Comparison of ENCODE assay signal across 4 worm cellular contexts in the genomic region with DNA sequence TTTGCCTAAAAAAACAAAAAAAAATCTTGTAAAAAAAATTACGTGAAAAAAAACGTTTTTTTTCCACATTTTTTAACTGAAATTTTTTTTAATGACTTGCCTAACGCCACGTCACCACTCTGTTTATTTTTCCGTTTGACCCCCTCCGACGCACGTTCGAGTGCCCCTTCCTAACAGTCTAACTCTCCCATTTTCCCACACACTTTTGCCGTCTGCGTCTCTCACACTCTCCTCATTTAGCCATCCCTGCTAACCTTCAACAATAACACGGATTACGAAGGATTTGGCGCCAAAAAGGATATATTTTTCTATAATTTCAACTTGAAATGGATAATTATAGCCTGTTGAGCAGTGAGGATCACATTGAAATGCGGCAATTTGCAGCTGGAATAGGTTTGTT.
TF ChIP-seq lines count a peak whose summit lies in the region.

No protein-coding gene starts in this region.

TF ChIP-seq in whole organism, L1 larva, 84 proteins besides CTCF, POLR2A, EP300 and RAD21 (continued from another document):
- TF ChIP-seq blmp-1 (tag; optimal IDR thresholded peaks at IDR 0.05; lab: Kevin White, UChicago): peak; percentile 14
- peak; percentile 26 for TF ChIP-seq swsn-7 (tag; optimal IDR thresholded peaks at IDR 0.05; lab: Kevin White, UChicago)
- TF ChIP-seq tbx-2 (tag; optimal IDR thresholded peaks at IDR 0.05; lab: Kevin White, UChicago): peak; percentile 7
- TF ChIP-seq xbp-1 (tag; optimal IDR thresholded peaks at IDR 0.05; lab: Kevin White, UChicago): peak; percentile 81

TF ChIP-seq in whole organism, L3 larva, 47 proteins besides CTCF, POLR2A, EP300 and RAD21 (continued from another document):
- TF ChIP-seq ztf-11 (tag; optimal IDR thresholded peaks at IDR 0.05; lab: Kevin White, UChicago) (no peak), nfya-1 (tag; optimal IDR thresholded peaks at IDR 0.05; lab: Kevin White, UChicago; ENCODE audit: insufficient read depth) (peak; percentile 26), fkh-2 (tag; optimal IDR thresholded peaks at IDR 0.05; lab: Kevin White, UChicago) (no peak), lsy-12 (tag; optimal IDR thresholded peaks at IDR 0.05; lab: Kevin White, UChicago) (no peak), nhr-28 (tag; optimal IDR thresholded peaks at IDR 0.05; lab: Kevin White, UChicago) (no peak), R02D3.7 (tag; optimal IDR thresholded peaks at IDR 0.05; lab: Kevin White, UChicago) (no peak), nhr-23 (tag; optimal IDR thresholded peaks at IDR 0.05; lab: Kevin White, UChicago) (peak; percentile 19), nhr-12 (tag; optimal IDR thresholded peaks at IDR 0.05; lab: Kevin White, UChicago) (no peak), snpc-4 (tag; optimal IDR thresholded peaks at IDR 0.05; lab: Kevin White, UChicago) (no peak), nhr-76 (tag; optimal IDR thresholded peaks at IDR 0.05; lab: Kevin White, UChicago) (no peak), hmg-11 (tag; optimal IDR thresholded peaks at IDR 0.05; lab: Kevin White, UChicago) (peak; percentile 47), ztf-4 (tag; optimal IDR thresholded peaks at IDR 0.05; lab: Kevin White, UChicago) (no peak), nhr-43 (tag; optimal IDR thresholded peaks at IDR 0.05; lab: Kevin White, UChicago; ENCODE audit: poor library complexity, severe bottlenecking) (no peak), nhr-67 (tag; optimal IDR thresholded peaks at IDR 0.05; lab: Kevin White, UChicago) (no peak), daf-12 (tag; optimal IDR thresholded peaks at IDR 0.05; lab: Kevin White, UChicago) (no peak), elt-3 (tag; optimal IDR thresholded peaks at IDR 0.05; lab: Kevin White, UChicago) (no peak), pqm-1 (tag; optimal IDR thresholded peaks at IDR 0.05; lab: Kevin White, UChicago) (no peak), ceh-16 (tag; optimal IDR thresholded peaks at IDR 0.05; lab: Kevin White, UChicago) (no peak), elt-1 (tag; optimal IDR thresholded peaks at IDR 0.05; lab: Kevin White, UChicago) (no peak), lin-39 (tag; optimal IDR thresholded peaks at IDR 0.05; lab: Kevin White, UChicago) (no peak)

TF ChIP-seq in whole organism, L4 larva, 104 proteins besides CTCF, POLR2A, EP300 and RAD21 (continued from another document):
- peak in 1 of 2 experiments; percentile 21 for TF ChIP-seq daf-16 (GFP tag; optimal IDR thresholded peaks at IDR 0.05; lab: Kevin White, UChicago)
- TF ChIP-seq daf-16 (tag; optimal IDR thresholded peaks at IDR 0.05; lab: Kevin White, UChicago): no peak
- peak; percentile 41 for TF ChIP-seq aha-1 (tag; lab: Kevin White, UChicago)
- TF ChIP-seq fkh-10 (GFP tag; optimal IDR thresholded peaks at IDR 0.05; lab: Kevin White, UChicago): no peak
- no peak for TF ChIP-seq D1046.2 (GFP tag; IDR thresholded peaks at IDR 0.05; lab: Robert Waterston, UW)
- TF ChIP-seq nhr-42 (GFP tag; IDR thresholded peaks at IDR 0.05; lab: Robert Waterston, UW): no peak
- TF ChIP-seq nhr-6 (tag; optimal IDR thresholded peaks at IDR 0.05; lab: Kevin White, UChicago): no peak
- TF ChIP-seq zip-11 (GFP tag; IDR thresholded peaks at IDR 0.05; lab: Robert Waterston, UW): no peak
- peak; percentile 2 for TF ChIP-seq hlh-11 (tag; optimal IDR thresholded peaks at IDR 0.05; lab: Kevin White, UChicago)
- TF ChIP-seq hmg-1.1 (GFP tag; IDR thresholded peaks at IDR 0.05; lab: Robert Waterston, UW): 0 out of 2 replicates have a peak, but pooled peaks have one; percentile 25
- TF ChIP-seq vab-7 (GFP tag; IDR thresholded peaks at IDR 0.05; lab: Robert Waterston, UW): no peak
- TF ChIP-seq dpl-1 (GFP tag; optimal IDR thresholded peaks at IDR 0.05; lab: Kevin White, UChicago): no peak
- no peak for TF ChIP-seq arid-1 (GFP tag; conservative IDR thresholded peaks at IDR 0.05; lab: Robert Waterston, UW)
- no peak for TF ChIP-seq F26F4.8 (GFP tag; conservative IDR thresholded peaks at IDR 0.05; lab: Robert Waterston, UW)
- TF ChIP-seq mes-2 (tag; optimal IDR thresholded peaks at IDR 0.05; lab: Kevin White, UChicago; ENCODE audit: poor library complexity, severe bottlenecking): no peak
- no peak for TF ChIP-seq egl-27 (tag; optimal IDR thresholded peaks at IDR 0.05; lab: Kevin White, UChicago)
- no peak for TF ChIP-seq spr-3 (GFP tag; optimal IDR thresholded peaks at IDR 0.05; lab: Kevin White, UChicago)
- TF ChIP-seq ceh-32 (tag; optimal IDR thresholded peaks at IDR 0.05; lab: Kevin White, UChicago; ENCODE audit: poor library complexity): no peak
- TF ChIP-seq lin-38 (GFP tag; IDR thresholded peaks at IDR 0.05; lab: Robert Waterston, UW): 0 out of 2 replicates have a peak, but pooled peaks have one; percentile 25
- TF ChIP-seq Y75B8A.6 (GFP tag; IDR thresholded peaks at IDR 0.05; lab: Robert Waterston, UW): no peak
- peak; percentile 8 for TF ChIP-seq rbr-2 (tag; optimal IDR thresholded peaks at IDR 0.05; lab: Kevin White, UChicago)
- TF ChIP-seq spr-1 (tag; optimal IDR thresholded peaks at IDR 0.05; lab: Kevin White, UChicago): no peak

TF ChIP-seq in whole organism, late embryonic, 69 proteins besides CTCF, POLR2A, EP300 and RAD21 (continued from another document):
- TF ChIP-seq ceh-19 (GFP tag; optimal IDR thresholded peaks at IDR 0.05; lab: Kevin White, UChicago) (no peak), C08G9.2 (tag; optimal IDR thresholded peaks at IDR 0.05; lab: Kevin White, UChicago) (no peak), ceh-14 (tag; optimal IDR thresholded peaks at IDR 0.05; lab: Kevin White, UChicago) (no peak), pha-4 (tag; optimal IDR thresholded peaks at IDR 0.05; lab: Kevin White, UChicago) (no peak), ets-4 (tag; optimal IDR thresholded peaks at IDR 0.05; lab: Kevin White, UChicago) (no peak)
